Fruit fly (Drosophila melanogaster) whole organism, prepupa: ENCODE measurements around the gene CG43707.
A peak's percentile ranks its signal among the peaks of the same experiment; 100 is the strongest.

Experiments
- Blimp-1 ChIP-seq: fragments of 200-800 bp; sonication (Bioruptor generic); optimal IDR thresholded peaks from 3 replicates; lab custom pipeline; 2017; ENCODE audit warnings: missing biosample characterization, missing genetic modification characterization, mild to moderate bottlenecking, moderate library complexity, missing genetic modification reagents
- CG10631 ChIP-seq: fragments of 200-800 bp; sonication (Bioruptor generic); optimal IDR thresholded peaks from 2 replicates; lab custom pipeline; 2016; ENCODE audit warnings: missing biosample characterization, missing genetic modification characterization
- CG10669 ChIP-seq: fragments of 200-800 bp; sonication (Bioruptor generic); optimal IDR thresholded peaks from 3 replicates; lab custom pipeline; 2018; ENCODE audit warnings: missing biosample characterization, mild to moderate bottlenecking, missing genetic modification characterization, moderate library complexity
- CG11762 ChIP-seq: fragments of 200-800 bp; sonication (Bioruptor generic); optimal IDR thresholded peaks from 3 replicates; lab custom pipeline; 2016; ENCODE audit warnings: missing biosample characterization, missing genetic modification characterization; ENCODE audit not compliant: insufficient read depth
- CG11902 ChIP-seq: fragments of 200-800 bp; sonication (Bioruptor generic); optimal IDR thresholded peaks from 3 replicates; lab custom pipeline; 2016; ENCODE audit warnings: missing biosample characterization, missing genetic modification characterization
- CG1621 ChIP-seq: fragments of 200-800 bp; sonication (Bioruptor generic); optimal IDR thresholded peaks from 3 replicates; lab custom pipeline; 2018; ENCODE audit warnings: missing biosample characterization, mild to moderate bottlenecking, missing genetic modification characterization
- CG16779 ChIP-seq: fragments of 200-800 bp; sonication (Bioruptor generic); optimal IDR thresholded peaks from 3 replicates; lab custom pipeline; 2017; ENCODE audit warnings: missing biosample characterization, mild to moderate bottlenecking, missing genetic modification characterization
- CG3032 ChIP-seq: fragments of 200-800 bp; optimal IDR thresholded peaks from 2 replicates; lab custom pipeline; 2019; ENCODE audit warnings: missing biosample characterization, mild to moderate bottlenecking, missing genetic modification characterization, moderate library complexity
- CG31627 ChIP-seq: fragments of 200-800 bp; sonication (Bioruptor generic); optimal IDR thresholded peaks from 3 replicates; lab custom pipeline; 2016; ENCODE audit warnings: missing biosample characterization, missing genetic modification characterization
- CG32006 ChIP-seq: fragments of 200-800 bp; sonication (Bioruptor generic); optimal IDR thresholded peaks from 3 replicates; lab custom pipeline; 2017; ENCODE audit warnings: missing biosample characterization, mild to moderate bottlenecking, missing genetic modification characterization
- CG34406 ChIP-seq: fragments of 200-800 bp; sonication (Bioruptor generic); optimal IDR thresholded peaks from 3 replicates; lab custom pipeline; 2016; ENCODE audit warnings: missing biosample characterization, missing genetic modification characterization
- CG3919 ChIP-seq: fragments of 200-800 bp; sonication (Bioruptor generic); optimal IDR thresholded peaks from 3 replicates; lab custom pipeline; 2016; ENCODE audit warnings: missing biosample characterization, missing genetic modification characterization
- CG6163 ChIP-seq: fragments of 200-800 bp; sonication (Bioruptor generic); IDR thresholded peaks from 3 replicates; pipeline ENCODE4 v1.3.6; 2022; ENCODE audit warnings: missing biosample characterization, missing genetic modification characterization
- CG6276 ChIP-seq: fragments of 200-800 bp; sonication (Bioruptor generic); optimal IDR thresholded peaks from 2 replicates; lab custom pipeline; 2017; ENCODE audit warnings: missing biosample characterization, mild to moderate bottlenecking, missing genetic modification characterization
- CG6792 ChIP-seq: fragments of 200-800 bp; sonication (Bioruptor generic); optimal IDR thresholded peaks from 3 replicates; lab custom pipeline; 2016; ENCODE audit warnings: missing biosample characterization, missing genetic modification characterization
- CG6808 ChIP-seq: fragments of 200-800 bp; sonication (Bioruptor generic); optimal IDR thresholded peaks from 3 replicates; lab custom pipeline; 2017; ENCODE audit warnings: missing biosample characterization, missing genetic modification characterization, mild to moderate bottlenecking, moderate library complexity, missing genetic modification reagents
- CG7368 ChIP-seq: fragments of 200-800 bp; sonication (Bioruptor generic); optimal IDR thresholded peaks from 3 replicates; lab custom pipeline; 2016; ENCODE audit warnings: missing biosample characterization, missing genetic modification characterization
- CG8119 ChIP-seq: fragments of 200-800 bp; sonication (Bioruptor generic); IDR thresholded peaks from 3 replicates; pipeline ENCODE4 v1.3.6; 2022; ENCODE audit warnings: missing biosample characterization, missing genetic modification characterization
- CG8632 ChIP-seq: fragments of 200-800 bp; sonication (Bioruptor generic); optimal IDR thresholded peaks from 3 replicates; lab custom pipeline; 2016; ENCODE audit warnings: missing biosample characterization, missing genetic modification characterization
- Gug ChIP-seq: fragments of 200-800 bp; sonication (Bioruptor generic); IDR thresholded peaks from 2 replicates; pipeline ENCODE4 v1.3.6; 2022; ENCODE audit warnings: missing biosample characterization, missing genetic modification characterization
- Hr38 ChIP-seq: sonication (Bioruptor generic); optimal IDR thresholded peaks from 2 replicates; lab custom pipeline; 2016; ENCODE audit warnings: missing biosample characterization, missing genetic modification characterization
- Hr39 ChIP-seq: fragments of 200-800 bp; sonication (Bioruptor generic); optimal IDR thresholded peaks from 2 replicates; lab custom pipeline; 2016; ENCODE audit warnings: missing biosample characterization, missing genetic modification characterization
- Hr4 ChIP-seq: fragments of 200-800 bp; sonication (Bioruptor generic); optimal IDR thresholded peaks from 3 replicates; lab custom pipeline; 2016; ENCODE audit warnings: missing biosample characterization, missing genetic modification characterization
- OdsH ChIP-seq: fragments of 200-800 bp; sonication (Bioruptor generic); optimal IDR thresholded peaks from 3 replicates; lab custom pipeline; 2016; ENCODE audit warnings: missing biosample characterization, missing genetic modification characterization
- Smox ChIP-seq: fragments of 200-800 bp; sonication (Bioruptor generic); optimal IDR thresholded peaks from 3 replicates; lab custom pipeline; 2016; ENCODE audit warnings: missing biosample characterization, missing genetic modification characterization
- Sox102F ChIP-seq: fragments of 200-800 bp; sonication (Bioruptor generic); optimal IDR thresholded peaks from 2 replicates; lab custom pipeline; 2016; ENCODE audit warnings: missing biosample characterization, mild to moderate bottlenecking, missing genetic modification characterization
- Sox14 ChIP-seq: fragments of 200-800 bp; sonication (Bioruptor generic); optimal IDR thresholded peaks from 3 replicates; lab custom pipeline; 2016; ENCODE audit warnings: missing biosample characterization, missing genetic modification characterization
- Sox15 ChIP-seq: fragments of 200-800 bp; sonication (Bioruptor generic); optimal IDR thresholded peaks from 3 replicates; lab custom pipeline; 2016; ENCODE audit warnings: missing biosample characterization, missing genetic modification characterization
- acj6 ChIP-seq: fragments of 200-800 bp; sonication (Bioruptor generic); optimal IDR thresholded peaks from 3 replicates; lab custom pipeline; 2016; ENCODE audit warnings: missing biosample characterization, missing genetic modification characterization
- cyc ChIP-seq: fragments of 200-800 bp; sonication (Bioruptor generic); optimal IDR thresholded peaks from 3 replicates; lab custom pipeline; 2016; ENCODE audit warnings: missing biosample characterization, missing genetic modification characterization
- dsx ChIP-seq: fragments of 200-800 bp; optimal IDR thresholded peaks from 3 replicates; lab custom pipeline; 2019; ENCODE audit warnings: missing biosample characterization, mild to moderate bottlenecking, missing genetic modification characterization, moderate library complexity; ENCODE audit not compliant: poor library complexity, severe bottlenecking
- esn ChIP-seq: fragments of 200-800 bp; sonication (Bioruptor generic); optimal IDR thresholded peaks from 2 replicates; lab custom pipeline; 2016; ENCODE audit warnings: missing biosample characterization, mild to moderate bottlenecking, missing genetic modification characterization, moderate library complexity
- fd59A ChIP-seq: fragments of 200-800 bp; sonication (Bioruptor generic); optimal IDR thresholded peaks from 2 replicates; lab custom pipeline; 2017; ENCODE audit warnings: missing biosample characterization, mild to moderate bottlenecking, missing genetic modification characterization, missing genetic modification reagents
- fd85E ChIP-seq: fragments of 200-800 bp; sonication (Bioruptor generic); optimal IDR thresholded peaks from 3 replicates; lab custom pipeline; 2016; ENCODE audit warnings: missing biosample characterization, missing genetic modification characterization
- fkh ChIP-seq: fragments of 200-800 bp; sonication (Bioruptor generic); optimal IDR thresholded peaks from 3 replicates; lab custom pipeline; 2017; ENCODE audit warnings: missing biosample characterization, mild to moderate bottlenecking, missing genetic modification characterization, moderate library complexity
- lz ChIP-seq: fragments of 200-800 bp; sonication (Bioruptor generic); optimal IDR thresholded peaks from 3 replicates; lab custom pipeline; 2016; ENCODE audit warnings: missing biosample characterization, missing genetic modification characterization
- net ChIP-seq: fragments of 200-800 bp; sonication (Bioruptor generic); optimal IDR thresholded peaks from 3 replicates; lab custom pipeline; 2016; ENCODE audit warnings: missing biosample characterization, missing genetic modification characterization
- pdm3 ChIP-seq: fragments of 200-800 bp; sonication (Bioruptor generic); optimal IDR thresholded peaks from 3 replicates; lab custom pipeline; 2016; ENCODE audit warnings: missing biosample characterization, missing genetic modification characterization
- salr ChIP-seq, 2 experiments: fragments of 200-800 bp; sonication (Bioruptor generic); optimal IDR thresholded peaks; 3 replicates each; lab custom pipeline; 2016 to 2018; ENCODE audit warnings: missing biosample characterization in 2 of 2, missing genetic modification characterization in 2 of 2, mild to moderate bottlenecking in 1 of 2
- spab ChIP-seq: fragments of 200-800 bp; sonication (Bioruptor generic); optimal IDR thresholded peaks from 2 replicates; lab custom pipeline; 2017; ENCODE audit warnings: missing biosample characterization, mild to moderate bottlenecking, missing genetic modification characterization, missing genetic modification reagents
- ss ChIP-seq, 2 experiments: fragments of 200-800 bp; sonication (Bioruptor generic); optimal IDR thresholded peaks; 2 replicates in 1 of 2; 3 replicates in 1 of 2; lab custom pipeline; 2017 to 2018; ENCODE audit warnings: mild to moderate bottlenecking in 2 of 2, missing biosample characterization in 2 of 2, missing genetic modification characterization in 2 of 2, moderate library complexity in 1 of 2
- svp ChIP-seq: fragments of 200-800 bp; sonication (Bioruptor generic); peaks from one replicate; lab custom pipeline; 2016; ENCODE audit warnings: missing biosample characterization, missing genetic modification characterization
- topi ChIP-seq: fragments of 200-800 bp; sonication (Bioruptor generic); optimal IDR thresholded peaks from 3 replicates; lab custom pipeline; 2016; ENCODE audit warnings: missing biosample characterization, missing genetic modification characterization
- vri ChIP-seq: fragments of 200-800 bp; sonication (Bioruptor generic); optimal IDR thresholded peaks from 3 replicates; lab custom pipeline; 2016; ENCODE audit warnings: missing biosample characterization, mild to moderate bottlenecking, missing genetic modification characterization

CG43707 gene

DNA sequence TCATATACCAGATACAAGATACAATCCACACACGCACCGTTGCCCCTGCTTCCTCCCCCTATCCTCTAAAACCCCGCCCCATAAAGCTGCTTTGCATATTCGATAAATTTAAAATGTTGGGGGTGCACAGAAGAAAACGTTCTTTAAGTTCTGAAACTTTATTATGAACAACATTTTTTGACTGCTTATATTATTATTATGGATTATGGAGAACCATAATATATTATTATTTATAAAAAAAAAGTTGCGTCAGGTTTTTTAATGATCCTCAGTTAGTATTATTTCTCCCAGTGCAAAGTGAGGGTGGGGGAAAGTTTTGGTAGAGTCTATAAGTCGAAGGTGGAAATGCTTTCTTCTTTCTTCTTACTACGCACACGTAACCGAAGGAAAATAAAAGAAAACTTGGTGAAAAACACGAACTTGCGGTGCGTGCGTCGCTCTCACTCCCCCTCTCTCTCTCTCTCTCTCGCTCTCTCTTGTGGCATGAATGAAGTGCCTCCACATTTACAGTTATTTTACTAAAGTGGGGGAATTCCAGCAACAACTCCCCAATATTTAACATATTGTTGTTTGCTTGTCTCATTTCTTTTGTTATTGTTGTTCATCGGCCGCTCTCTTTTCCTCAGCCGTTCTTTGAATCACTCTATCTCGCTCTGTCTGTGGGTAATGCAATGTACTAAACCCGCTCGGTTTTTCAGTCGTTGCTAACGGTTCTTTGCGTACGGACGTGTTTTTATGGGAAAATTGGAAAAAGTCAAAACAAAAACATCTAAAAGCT lies 32.4 kb downstream of the CG43707 start (continued):
- TF ChIP-seq CG31627 (GFP tag; lab: Kevin White, UChicago) (peak; percentile 27), CG11902 (no peak), CG6276 (GFP tag; lab: Kevin White, UChicago) (no peak), pdm3 (GFP tag; lab: Kevin White, UChicago) (no peak), esn (GFP tag; lab: Kevin White, UChicago) (peak; percentile 76), CG3919 (GFP tag; lab: Kevin White, UChicago) (no peak), OdsH (peak; percentile 73), CG8119 (GFP tag; lab: Robert Waterston, UW) (peak; percentile 84), Smox (no peak), topi (GFP tag; lab: Kevin White, UChicago) (no peak), Blimp-1 (GFP tag; lab: Kevin White, UChicago) (peak; percentile 34), CG10631 (GFP tag; lab: Kevin White, UChicago) (peak; percentile 64), CG6792 (GFP tag; lab: Kevin White, UChicago) (peak; percentile 55), Gug (GFP tag; lab: Robert Waterston, UW) (peak; percentile 54; the same call in 1 of the 2 replicates), Hr38 (GFP tag; lab: Kevin White, UChicago) (no peak), CG11762 (GFP tag; lab: Kevin White, UChicago) (peak; percentile 13), Hr39 (GFP tag; lab: Kevin White, UChicago) (no peak), dsx (GFP tag; lab: Kevin White, UChicago) (no peak), spab (GFP tag; lab: Kevin White, UChicago) (no peak), CG10669 (GFP tag; lab: Kevin White, UChicago) (no peak), Sox102F (GFP tag; lab: Kevin White, UChicago) (peak; percentile 25), lz (GFP tag; lab: Kevin White, UChicago) (peak; percentile 51), Hr4 (GFP tag; lab: Kevin White, UChicago) (no peak), net (peak; percentile 12), cyc (GFP tag; lab: Kevin White, UChicago) (peak; percentile 34), CG8632 (GFP tag; lab: Kevin White, UChicago) (peak; percentile 62), Sox14 (peak; percentile 9), ss (GFP tag; optimal IDR thresholded peaks at IDR 0.05; lab: Kevin White, UChicago) (peak in 1 of 2 experiments; percentile 29), CG16779 (tag; lab: Kevin White, UChicago) (no peak), fkh (GFP tag; lab: Kevin White, UChicago) (peak; percentile 79), CG6163 (peak; percentile 70; the same call in 2 of the 3 replicates), salr (GFP tag; optimal IDR thresholded peaks at IDR 0.05; lab: Kevin White, UChicago) (no peak), CG3032 (tag; lab: Kevin White, UChicago) (peak; percentile 6), CG7368 (GFP tag; lab: Kevin White, UChicago) (peak; percentile 43)
- TF ChIP-seq, all 60 proteins: peak for 33

DNA sequence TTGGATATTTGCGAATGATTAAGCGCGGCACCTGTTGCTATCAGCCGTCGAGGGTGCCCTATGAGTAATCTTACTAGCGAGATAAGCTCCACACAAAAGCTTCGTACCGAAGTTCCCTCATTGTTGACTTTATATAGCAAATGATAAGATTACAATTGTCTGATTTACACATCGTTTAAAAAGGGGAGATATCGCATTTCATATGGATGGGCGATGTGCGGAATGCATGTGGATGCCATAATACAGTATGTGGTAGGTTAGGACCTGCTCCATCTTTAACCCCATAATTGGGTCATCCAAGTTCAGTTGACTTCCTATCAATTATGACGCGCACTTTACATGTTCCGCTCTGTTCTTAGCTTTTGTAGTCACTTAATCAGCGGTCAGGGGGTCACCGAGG lies 34.6 kb downstream of the CG43707 start:
- TF ChIP-seq Hr38 (GFP tag; lab: Kevin White, UChicago) = no peak
- TF ChIP-seq vri (GFP tag; lab: Kevin White, UChicago) = peak; percentile 92
- no peak for TF ChIP-seq fd85E (GFP tag; lab: Kevin White, UChicago)
- TF ChIP-seq topi (GFP tag; lab: Kevin White, UChicago) = no peak
- no peak for TF ChIP-seq CG6808 (GFP tag; lab: Kevin White, UChicago)
- TF ChIP-seq CG32006 (GFP tag; lab: Kevin White, UChicago) = no peak
- no peak for TF ChIP-seq CG11762 (GFP tag; lab: Kevin White, UChicago)
- TF ChIP-seq spab (GFP tag; lab: Kevin White, UChicago) = no peak
- no peak for TF ChIP-seq CG1621
- no peak for TF ChIP-seq CG31627 (GFP tag; lab: Kevin White, UChicago)
- peak; percentile 95 for TF ChIP-seq svp
- no peak for TF ChIP-seq CG11902
- no peak for TF ChIP-seq acj6 (GFP tag; lab: Kevin White, UChicago)
- TF ChIP-seq Sox15 (GFP tag; lab: Kevin White, UChicago) = no peak
- no peak for TF ChIP-seq CG34406 (GFP tag; lab: Kevin White, UChicago)
- no peak for TF ChIP-seq fd59A (GFP tag; lab: Kevin White, UChicago)
